Worm (Caenorhabditis elegans): ENCODE results near the gene dhs-6.

DNA sequence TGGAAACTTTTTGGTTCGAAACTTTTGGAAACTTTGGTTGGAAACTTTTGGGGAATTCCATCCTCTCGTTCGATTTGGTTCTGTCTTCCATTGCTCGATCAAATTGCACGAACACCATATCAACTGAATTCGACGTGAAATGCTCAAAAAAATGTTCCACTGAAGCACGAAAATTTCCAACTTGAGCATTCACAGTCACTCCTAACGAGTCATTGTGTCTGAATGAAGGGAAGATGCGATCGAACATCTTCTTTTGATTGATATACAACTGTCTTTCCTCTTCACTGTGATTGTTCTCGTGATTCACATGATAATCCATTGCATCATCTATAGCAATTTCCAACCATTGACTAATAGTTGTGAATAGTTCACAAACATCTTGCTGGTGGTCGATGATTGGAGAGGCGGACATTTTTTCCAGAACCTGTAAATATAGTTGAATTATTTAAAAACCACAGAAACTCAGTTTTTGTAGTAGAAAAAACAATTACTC, 9.3 kb upstream of the dhs-6 start, which contains the start of gene F59E12.15:
- TF ChIP-seq snpc-4 (GFP tag; optimal IDR thresholded peaks at IDR 0.05) (no peak), snpc-4 (tag; optimal IDR thresholded peaks at IDR 0.05) (no peak), snpc-3.4 (tag; optimal IDR thresholded peaks at IDR 0.05) (no peak), ceh-79 (tag; optimal IDR thresholded peaks at IDR 0.05) (no peak), F10E7.11 (tag; optimal IDR thresholded peaks at IDR 0.05) (no peak), egl-18 (GFP tag; IDR thresholded peaks at IDR 0.05) (no peak), madf-3 (GFP tag; IDR thresholded peaks at IDR 0.05) (no peak), nfya-1 (tag; optimal IDR thresholded peaks at IDR 0.05; ENCODE audit: borderline replicate concordance, insufficient read depth) (no peak)
